Fruit fly (Drosophila melanogaster): Measurements from ENCODE around the gene CG16782.

Gene CG16782

dm6 chrX:3476009-3476408 is 16.0 kb upstream of the CG16782 start (continued):
- TF ChIP-seq dm (GFP tag; optimal IDR thresholded peaks at IDR 0.05) = no peak
- peak; percentile 52; the same call in 1 of the 2 replicates for TF ChIP-seq CG10959 (GFP tag; IDR thresholded peaks at IDR 0.05)
- no peak for TF ChIP-seq her (GFP tag; optimal IDR thresholded peaks at IDR 0.05)
- TF ChIP-seq ara (GFP tag; IDR thresholded peaks at IDR 0.05) = 0 out of 2 replicates have a peak, but pooled peaks have one; percentile 15
- TF ChIP-seq Asciz (GFP tag; optimal IDR thresholded peaks at IDR 0.05) = peak; percentile 14
- TF ChIP-seq Poxn (GFP tag; IDR thresholded peaks at IDR 0.05) = no peak
- TF ChIP-seq CG4854 (GFP tag; optimal IDR thresholded peaks at IDR 0.05) = no peak
- TF ChIP-seq caup (GFP tag; optimal IDR thresholded peaks at IDR 0.05; ENCODE audit: severe bottlenecking) = no peak
- TF ChIP-seq CG9797 (GFP tag; optimal IDR thresholded peaks at IDR 0.05) = no peak
- no peak for TF ChIP-seq Scr (GFP tag; IDR thresholded peaks at IDR 0.05; ENCODE audit: partially characterized antibody)
- peak; percentile 31 for TF ChIP-seq CG10267 (tag; optimal IDR thresholded peaks at IDR 0.05)
- no peak for TF ChIP-seq Optix (GFP tag; IDR thresholded peaks at IDR 0.05)
- TF ChIP-seq pzg (GFP tag; optimal IDR thresholded peaks at IDR 0.05) = no peak
- TF ChIP-seq Dbx (GFP tag; IDR thresholded peaks at IDR 0.05) = no peak
- peak in 1 of 2 experiments; percentile 59 for TF ChIP-seq Hr51 (GFP tag; optimal IDR thresholded peaks at IDR 0.05)
- TF ChIP-seq jumu (GFP tag; optimal IDR thresholded peaks at IDR 0.05) = no peak
- TF ChIP-seq org-1 (GFP tag; optimal IDR thresholded peaks at IDR 0.05) = no peak
- peak; percentile 5 for TF ChIP-seq Spps (tag; optimal IDR thresholded peaks at IDR 0.05)
- TF ChIP-seq scrt (GFP tag; optimal IDR thresholded peaks at IDR 0.05) = no peak
- TF ChIP-seq jing (GFP tag; optimal IDR thresholded peaks at IDR 0.05) = no peak
- TF ChIP-seq nom (GFP tag; optimal IDR thresholded peaks at IDR 0.05) = no peak
- no peak for TF ChIP-seq CG2875 (GFP tag; optimal IDR thresholded peaks at IDR 0.05)
- no peak for TF ChIP-seq CG12744 (GFP tag; optimal IDR thresholded peaks at IDR 0.05)
- peak; percentile 4 for TF ChIP-seq CG8359 (GFP tag; optimal IDR thresholded peaks at IDR 0.05; ENCODE audit: borderline replicate concordance)
- TF ChIP-seq ato (GFP tag; IDR thresholded peaks at IDR 0.05; ENCODE audit: partially characterized antibody) = no peak
- no peak for TF ChIP-seq Awh (GFP tag; IDR thresholded peaks at IDR 0.05)
- TF ChIP-seq CG17186 (GFP tag; optimal IDR thresholded peaks at IDR 0.05) = no peak
- TF ChIP-seq CG15479 (GFP tag; optimal IDR thresholded peaks at IDR 0.05) = no peak
- TF ChIP-seq CG3726 (GFP tag; IDR thresholded peaks at IDR 0.05) = 0 out of 3 replicates have a peak, but pooled peaks have one; percentile 7
- TF ChIP-seq D19B (GFP tag; optimal IDR thresholded peaks at IDR 0.05) = no peak
- TF ChIP-seq stc (GFP tag; IDR thresholded peaks at IDR 0.05) = 0 out of 2 replicates have a peak, but pooled peaks have one; percentile 9
- no peak for TF ChIP-seq pfk (GFP tag; optimal IDR thresholded peaks at IDR 0.05)
- TF ChIP-seq Xrp1 (GFP tag; IDR thresholded peaks at IDR 0.05) = peak; percentile 73
- TF ChIP-seq abd-A (tag; optimal IDR thresholded peaks at IDR 0.05) = no peak
- TF ChIP-seq CG6854 (GFP tag; optimal IDR thresholded peaks at IDR 0.05) = no peak
- TF ChIP-seq Atf3 (GFP tag; optimal IDR thresholded peaks at IDR 0.05) = no peak
- no peak for TF ChIP-seq Doc2 (GFP tag; IDR thresholded peaks at IDR 0.05)
- no peak for TF ChIP-seq sob (GFP tag; IDR thresholded peaks at IDR 0.05)
- TF ChIP-seq seq (GFP tag; IDR thresholded peaks at IDR 0.05) = no peak
- peak; percentile 18; the same call in 1 of the 3 replicates for TF ChIP-seq Aef1 (GFP tag; IDR thresholded peaks at IDR 0.05)
- TF ChIP-seq sisA (GFP tag; IDR thresholded peaks at IDR 0.05) = peak; percentile 50; the same call in 1 of the 2 replicates
- no peak for TF ChIP-seq CG30020 (tag; optimal IDR thresholded peaks at IDR 0.05)
- no peak for TF ChIP-seq GATAe (GFP tag; conservative IDR thresholded peaks at IDR 0.05)
- no peak for TF ChIP-seq usp (GFP tag; optimal IDR thresholded peaks at IDR 0.05)
- peak in 1 of 2 experiments; percentile 19 for TF ChIP-seq Eip74EF (GFP tag; optimal IDR thresholded peaks at IDR 0.05)
- no peak for TF ChIP-seq CG4617 (GFP tag; optimal IDR thresholded peaks at IDR 0.05; ENCODE audit: borderline replicate concordance)
- no peak for TF ChIP-seq CG2889 (GFP tag; IDR thresholded peaks at IDR 0.05)
- peak; percentile 41 for TF ChIP-seq CG4820 (GFP tag; optimal IDR thresholded peaks at IDR 0.05)
- no peak for TF ChIP-seq CG8944 (GFP tag; optimal IDR thresholded peaks at IDR 0.05)
- TF ChIP-seq da (GFP tag; optimal IDR thresholded peaks at IDR 0.05) = no peak
- no peak for TF ChIP-seq gro (GFP tag; optimal IDR thresholded peaks at IDR 0.05)
